Fruit fly (Drosophila melanogaster): ENCODE results near the gene Sema1a.

dm6 chr2L:8548118-8548517 is 6.2 kb downstream of the Sema1a start:
- TF ChIP-seq CG12071 (GFP tag; optimal IDR thresholded peaks at IDR 0.05): no peak
- no peak for TF ChIP-seq pzg (GFP tag; optimal IDR thresholded peaks at IDR 0.05)

All from whole organism, embryonic.